Worm (Caenorhabditis elegans) whole organism, early embryonic: Measurements from ENCODE around the gene K01A6.6.

ENCODE experiments used
- B0310.2 ChIP-seq: sonication (generic microtip); optimal IDR thresholded peaks from 2 replicates; lab custom pipeline; 2016; ENCODE audit warnings: mild to moderate bottlenecking, missing genetic modification characterization, missing compliant biosample characterization
- F13C5.2 ChIP-seq: sonication (generic microtip); optimal IDR thresholded peaks from 2 replicates; lab custom pipeline; 2017; ENCODE audit warnings: mild to moderate bottlenecking, missing genetic modification characterization, inconsistent platforms, missing compliant biosample characterization
- aly-1 ChIP-seq: sonication (generic microtip); optimal IDR thresholded peaks from 2 replicates; lab custom pipeline; 2016; ENCODE audit warnings: missing genetic modification characterization, missing compliant biosample characterization
- ama-1 ChIP-seq: fragments of 150-350 bp; optimal IDR thresholded peaks from 2 replicates; lab custom pipeline; 2014
- ceh-13 ChIP-seq: fragments of 200-800 bp; sonication (Bioruptor generic); optimal IDR thresholded peaks from 2 replicates; lab custom pipeline; 2018; ENCODE audit warnings: mild to moderate bottlenecking, missing genetic modification characterization, missing compliant biosample characterization
- ceh-36 ChIP-seq: sonication (generic microtip); optimal IDR thresholded peaks from 2 replicates; lab custom pipeline; 2016; ENCODE audit warnings: missing genetic modification characterization, inconsistent platforms, missing compliant biosample characterization
- ets-7 ChIP-seq: sonication (generic microtip); optimal IDR thresholded peaks from 2 replicates; lab custom pipeline; 2016; ENCODE audit warnings: missing genotype, missing genetic modification characterization, missing compliant biosample characterization
- flt-1 ChIP-seq: fragments of 200-800 bp; sonication (Bioruptor generic); IDR thresholded peaks from 2 replicates; pipeline ENCODE4 v1.3.6; 2022; ENCODE audit warnings: missing genetic modification characterization, missing compliant biosample characterization
- hmbx-1 ChIP-seq: sonication (generic microtip); optimal IDR thresholded peaks from 2 replicates; lab custom pipeline; 2016; ENCODE audit warnings: mild to moderate bottlenecking, missing genetic modification characterization, missing compliant biosample characterization
- hmg-4 ChIP-seq: fragments of 200-800 bp; sonication (Bioruptor generic); optimal IDR thresholded peaks from 2 replicates; lab custom pipeline; 2018; ENCODE audit warnings: mild to moderate bottlenecking, missing genetic modification characterization, missing compliant biosample characterization
- hnd-1 ChIP-seq: sonication (generic microtip); optimal IDR thresholded peaks from 2 replicates; lab custom pipeline; 2016; ENCODE audit warnings: missing genetic modification characterization, missing compliant biosample characterization
- pes-1 ChIP-seq: fragments of 200-800 bp; sonication (Bioruptor generic); IDR thresholded peaks from 2 replicates; pipeline ENCODE4 v1.3.6; 2022; ENCODE audit warnings: missing genetic modification reagents, missing genetic modification characterization, missing compliant biosample characterization
- scrt-1 ChIP-seq: fragments of 200-800 bp; sonication (Bioruptor generic); IDR thresholded peaks from 2 replicates; pipeline ENCODE4 v1.3.6; 2022; ENCODE audit warnings: missing genetic modification characterization, missing compliant biosample characterization
- sea-1 ChIP-seq: fragments of 200-800 bp; sonication (Bioruptor generic); conservative IDR thresholded peaks from 2 replicates; pipeline ENCODE4 v1.3.6; 2022; ENCODE audit warnings: missing genetic modification characterization, missing compliant biosample characterization
- tbx-11 ChIP-seq: fragments of 200-800 bp; sonication (Bioruptor generic); IDR thresholded peaks from 2 replicates; pipeline ENCODE4 v1.3.6; 2022; ENCODE audit warnings: missing genetic modification characterization, missing compliant biosample characterization
- tbx-37 ChIP-seq: fragments of 200-800 bp; sonication (Bioruptor generic); conservative IDR thresholded peaks from 2 replicates; pipeline ENCODE4 v1.3.6; 2022; ENCODE audit warnings: missing genetic modification reagents, missing genetic modification characterization, missing compliant biosample characterization
- tra-4 ChIP-seq: sonication (generic microtip); optimal IDR thresholded peaks from 2 replicates; lab custom pipeline; 2017; ENCODE audit warnings: missing genetic modification characterization, missing compliant biosample characterization

Gene K01A6.6

ce11 chrIV:11735025-11735424, at the start of gene K01A6.6:
Gene K01A6.6 (plus strand): TSS chrIV:11735325.
- TF ChIP-seq ets-7 (no peak), tbx-37 (GFP tag; lab: Robert Waterston, UW) (no peak), ceh-13 (GFP tag; lab: Kevin White, UChicago) (no peak)

DNA sequence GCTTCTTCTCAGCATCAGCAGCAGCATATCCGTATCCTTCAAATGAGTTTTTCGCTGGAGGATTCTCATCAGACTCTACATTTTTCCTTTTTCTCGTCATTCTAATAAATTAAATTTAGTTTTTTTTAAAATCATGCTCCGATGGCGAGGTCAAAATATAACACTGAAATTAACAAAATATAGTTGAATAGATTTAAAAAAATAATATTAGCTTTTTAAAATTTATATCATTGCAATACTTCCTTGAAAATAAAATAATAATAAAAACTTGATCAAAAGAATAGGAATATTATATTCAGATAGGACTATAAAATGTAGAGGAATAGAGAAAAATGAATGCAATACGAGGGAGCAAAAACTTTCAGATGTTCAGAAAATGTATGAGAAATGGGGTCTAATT, 47.1 kb upstream of the K01A6.6 start, which contains the start of gene ZK792.5:
Gene ZK792.5, minus strand, starts transcription at position 101 of the 400 bp plus-strand sequence.
- no peak for TF ChIP-seq ceh-36
- TF ChIP-seq hmg-4: no peak
- TF ChIP-seq tbx-37 (GFP tag; lab: Robert Waterston, UW): no peak
- no peak for TF ChIP-seq flt-1 (GFP tag; lab: Robert Waterston, UW)
- no peak for TF ChIP-seq tra-4 (tag; lab: Kevin White, UChicago)
- TF ChIP-seq tbx-11 (GFP tag; lab: Robert Waterston, UW): no peak
- no peak for TF ChIP-seq scrt-1 (GFP tag; lab: Robert Waterston, UW)
- no peak for TF ChIP-seq sea-1
- no peak for TF ChIP-seq B0310.2 (tag; lab: Kevin White, UChicago)
- no peak for TF ChIP-seq hnd-1 (tag; lab: Kevin White, UChicago)
- no peak for TF ChIP-seq F13C5.2
- no peak for TF ChIP-seq pes-1
- TF ChIP-seq ets-7: no peak
- no peak for TF ChIP-seq hmbx-1

- no peak for TF ChIP-seq flt-1 (GFP tag; lab: Robert Waterston, UW)
- no peak for TF ChIP-seq pes-1
- no peak for TF ChIP-seq hmbx-1
These were observed 44.1 kb upstream of the K01A6.6 start, which contains the start of gene let-60 for ce11 chrIV:11690988-11691387. Gene let-60 (minus strand): TSS chrIV:11691088.

ce11 chrIV:11691524-11691923, 43.6 kb upstream of the K01A6.6 start:
- TF ChIP-seq ceh-36: no peak

ce11 chrIV:11692071-11692673, 43.0 kb upstream of the K01A6.6 start:
- peak; percentile 82 for TF ChIP-seq hmg-4
- no peak for TF ChIP-seq tbx-37 (GFP tag; lab: Robert Waterston, UW)
- no peak for TF ChIP-seq scrt-1 (GFP tag; lab: Robert Waterston, UW)
- 0 out of 2 replicates have a peak, but pooled peaks have one; percentile 38 for TF ChIP-seq pes-1
- no peak for TF ChIP-seq ets-7
- no peak for TF ChIP-seq ceh-36
- TF ChIP-seq F13C5.2: peak; percentile 48
- no peak for TF ChIP-seq B0310.2 (tag; lab: Kevin White, UChicago)
- no peak for TF ChIP-seq sea-1
- TF ChIP-seq hnd-1 (tag; lab: Kevin White, UChicago): no peak
- no peak for TF ChIP-seq ceh-13 (GFP tag; lab: Kevin White, UChicago)
- no peak for TF ChIP-seq tbx-11 (GFP tag; lab: Robert Waterston, UW)
- TF ChIP-seq tra-4 (tag; lab: Kevin White, UChicago): no peak
- no peak for TF ChIP-seq ama-1 (lab: Kevin White, UChicago)
- no peak for TF ChIP-seq flt-1 (GFP tag; lab: Robert Waterston, UW)
- peak; percentile 35 for TF ChIP-seq aly-1 (tag; lab: Kevin White, UChicago)
- no peak for TF ChIP-seq hmbx-1

DNA sequence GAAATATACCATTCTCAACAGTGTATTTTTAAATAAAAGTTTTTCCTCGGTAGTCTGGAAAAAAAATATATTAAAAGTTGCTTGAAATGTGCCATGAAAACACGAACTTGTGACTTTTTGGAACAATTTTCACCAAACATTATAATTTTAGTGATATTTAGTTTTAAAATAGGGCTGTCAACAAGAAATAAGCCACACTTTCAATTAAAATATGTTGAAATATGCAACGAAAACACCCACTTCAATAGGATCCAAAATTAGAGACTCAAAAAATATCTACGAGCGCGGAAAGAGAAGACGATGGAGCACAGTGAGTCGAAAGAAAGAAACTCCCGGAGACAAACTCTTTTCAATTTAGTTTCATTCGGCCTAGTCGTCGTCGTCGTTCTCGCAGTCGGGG, 41.6 kb upstream of the K01A6.6 start, which contains the start of gene ZK792.12:
Gene ZK792.12, plus strand, starts transcription at position 301 of the 400 bp plus-strand sequence.
- TF ChIP-seq ets-7: no peak
- no peak for TF ChIP-seq flt-1 (GFP tag; lab: Robert Waterston, UW)
- no peak for TF ChIP-seq scrt-1 (GFP tag; lab: Robert Waterston, UW)
- TF ChIP-seq tra-4 (tag; lab: Kevin White, UChicago): no peak
- no peak for TF ChIP-seq aly-1 (tag; lab: Kevin White, UChicago)

DNA sequence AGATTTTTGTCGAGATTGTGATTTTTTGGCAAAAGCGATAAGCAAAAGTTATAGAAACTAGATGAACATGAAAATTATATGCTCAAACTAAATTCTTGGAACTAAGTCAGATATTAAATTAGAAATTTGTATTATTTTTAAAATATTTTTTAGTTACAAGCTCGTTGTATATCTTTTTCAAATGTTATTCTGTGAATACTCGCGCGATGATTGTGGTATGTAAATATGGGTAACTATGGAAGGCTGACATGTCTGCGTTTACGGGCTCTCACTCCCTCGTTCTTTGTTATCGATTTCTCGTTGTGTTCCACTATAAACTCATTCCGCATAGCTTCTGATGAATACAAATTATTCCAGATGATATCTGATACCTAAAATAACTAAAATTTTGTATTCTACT, 41.0 kb upstream of the K01A6.6 start, which contains the start of gene ZK792.7:
Gene ZK792.7, plus strand, starts transcription at position 301 of the 400 bp plus-strand sequence.
- TF ChIP-seq hnd-1 (tag; lab: Kevin White, UChicago) (no peak), F13C5.2 (no peak), pes-1 (no peak), aly-1 (tag; lab: Kevin White, UChicago) (no peak), B0310.2 (tag; lab: Kevin White, UChicago) (no peak), ets-7 (no peak), hmbx-1 (no peak), flt-1 (GFP tag; lab: Robert Waterston, UW) (no peak), ceh-36 (no peak), tbx-11 (GFP tag; lab: Robert Waterston, UW) (no peak), scrt-1 (GFP tag; lab: Robert Waterston, UW) (no peak), tbx-37 (GFP tag; lab: Robert Waterston, UW) (no peak), tra-4 (tag; lab: Kevin White, UChicago) (no peak)

ce11 chrIV:11695634-11696033, 39.5 kb upstream of the K01A6.6 start:
- TF ChIP-seq ceh-36 (no peak), tra-4 (tag; lab: Kevin White, UChicago) (no peak), hmg-4 (no peak)

DNA sequence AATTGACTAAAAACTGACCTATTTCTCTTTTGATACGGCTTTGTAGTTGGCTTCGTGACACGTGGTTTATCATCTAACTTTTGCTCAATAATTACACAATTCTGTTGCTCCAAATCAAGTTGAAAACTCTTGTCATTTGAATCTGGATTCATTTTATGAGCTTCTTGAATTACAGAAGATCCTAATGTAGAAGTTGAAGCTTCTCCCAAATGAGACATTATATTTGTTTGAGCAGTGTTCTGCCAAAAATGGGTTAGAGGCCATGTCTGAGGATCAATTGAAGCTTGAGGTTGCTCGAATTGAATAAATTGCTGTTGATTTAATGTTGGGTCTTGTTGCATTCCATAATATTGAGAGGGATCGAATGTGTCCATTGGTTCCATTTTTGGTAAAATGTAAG, 37.6 kb upstream of the K01A6.6 start:
- TF ChIP-seq hnd-1 (tag; lab: Kevin White, UChicago) (no peak), hmg-4 (no peak), sea-1 (no peak), ceh-36 (no peak), tbx-37 (GFP tag; lab: Robert Waterston, UW) (no peak), F13C5.2 (no peak), B0310.2 (tag; lab: Kevin White, UChicago) (no peak), ets-7 (no peak), ceh-13 (GFP tag; lab: Kevin White, UChicago) (no peak), flt-1 (GFP tag; lab: Robert Waterston, UW) (no peak), ama-1 (lab: Kevin White, UChicago) (no peak), hmbx-1 (no peak), tra-4 (tag; lab: Kevin White, UChicago) (no peak), pes-1 (no peak), tbx-11 (GFP tag; lab: Robert Waterston, UW) (no peak), scrt-1 (GFP tag; lab: Robert Waterston, UW) (no peak), aly-1 (tag; lab: Kevin White, UChicago) (no peak)
